Fruit fly (Drosophila melanogaster) whole organism: Measurements from ENCODE around the gene sens-2.

ENCODE experiments used
- CG8478 ChIP-seq: fragments of >200 bp; optimal IDR thresholded peaks from 2 replicates; lab custom pipeline; 2018; ENCODE audit warnings: inconsistent platforms
- EcR ChIP-seq, 2 experiments: fragments of >200 bp; optimal IDR thresholded peaks; 2 replicates each; lab custom pipeline; 2017; ENCODE audit warnings: missing biosample characterization in 2 of 2, missing genetic modification characterization in 2 of 2, missing genetic modification reagents in 2 of 2
- psq ChIP-seq: fragments of >200 bp; optimal IDR thresholded peaks from 2 replicates; lab custom pipeline; 2017
- usp ChIP-seq: fragments of >200 bp; optimal IDR thresholded peaks from 2 replicates; lab custom pipeline; 2017; ENCODE audit warnings: missing biosample characterization, missing genetic modification characterization, mixed read lengths

DNA sequence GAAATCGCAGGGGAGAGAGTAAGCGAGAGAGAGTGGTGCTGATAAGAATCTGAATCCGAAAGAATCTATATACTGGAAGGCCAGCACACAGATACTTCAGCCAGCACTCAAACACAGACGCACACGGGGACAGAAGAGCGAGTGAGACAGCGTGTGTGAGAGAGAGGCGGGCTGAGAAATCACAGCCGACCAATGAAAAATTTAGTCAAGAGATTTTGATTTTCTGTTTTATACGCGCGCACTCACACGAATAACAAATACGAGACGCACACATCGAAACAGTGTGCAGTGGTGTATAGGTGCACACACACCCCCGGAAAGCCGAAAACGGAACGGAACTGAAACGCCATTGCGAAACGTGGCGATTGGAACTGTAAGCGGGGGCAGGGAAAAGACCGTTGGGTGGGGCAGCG lies 11.9 kb downstream of the sens-2 start:
- TF ChIP-seq psq (lab: Kevin White, UChicago) (no peak), usp (GFP tag; lab: Kevin White, UChicago) (no peak), CG8478 (peak; percentile 54), EcR (GFP tag; optimal IDR thresholded peaks at IDR 0.05; lab: Kevin White, UChicago) (no peak)
